Fruit fly (Drosophila melanogaster): ENCODE results near the gene CG15160.

Gene CG15160

DNA sequence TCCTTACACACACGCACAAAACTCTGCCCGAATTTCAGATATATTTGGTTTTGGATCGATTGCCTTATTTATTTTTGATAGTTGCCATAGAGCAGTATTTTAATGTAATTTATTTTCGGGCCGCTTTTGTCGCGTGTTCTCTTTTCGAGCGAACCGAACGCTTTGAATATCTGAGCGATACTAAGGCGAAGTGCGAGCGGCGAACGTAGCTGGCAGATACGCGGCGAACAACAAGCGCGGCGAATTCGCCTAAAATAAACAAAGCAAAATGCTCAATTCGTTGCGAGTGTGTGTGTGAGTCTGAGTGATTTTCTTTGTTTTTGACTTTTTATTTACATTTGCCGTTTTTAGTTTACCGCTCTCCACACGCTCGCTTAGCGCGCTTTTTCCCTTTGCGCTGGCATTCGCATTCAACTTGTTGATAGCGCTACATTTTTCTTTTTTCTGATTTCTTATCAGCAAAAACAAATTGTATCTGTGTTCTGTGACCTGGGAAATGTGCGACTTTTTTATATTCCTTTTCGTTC is 27.6 kb upstream of the CG15160 start:
- peak; percentile 61 for TF ChIP-seq Pif1A (GFP tag; optimal IDR thresholded peaks at IDR 0.05)
- TF ChIP-seq CG12605 (GFP tag; IDR thresholded peaks at IDR 0.05): peak; percentile 94
- TF ChIP-seq Pif1B (GFP tag; optimal IDR thresholded peaks at IDR 0.05): peak; percentile 47
- peak; percentile 14 for TF ChIP-seq CG9948 (tag; optimal IDR thresholded peaks at IDR 0.05)
- peak; percentile 2 for TF ChIP-seq EcR (GFP tag; optimal IDR thresholded peaks at IDR 0.05)
- TF ChIP-seq CG8301 (tag; optimal IDR thresholded peaks at IDR 0.05): peak; percentile 60
- peak; percentile 80 for TF ChIP-seq CG4496 (GFP tag; IDR thresholded peaks at IDR 0.05)
- no peak for TF ChIP-seq rn (GFP tag; IDR thresholded peaks at IDR 0.05)
- TF ChIP-seq CG8159 (tag; optimal IDR thresholded peaks at IDR 0.05): peak; percentile 50
- TF ChIP-seq gl (tag; optimal IDR thresholded peaks at IDR 0.05): peak; percentile 90
- peak; percentile 25 for TF ChIP-seq CG34367 (tag; optimal IDR thresholded peaks at IDR 0.05)
- peak; percentile 61 for TF ChIP-seq CG14655 (GFP tag; optimal IDR thresholded peaks at IDR 0.05)
- peak; percentile 52 for TF ChIP-seq CG15710 (tag; optimal IDR thresholded peaks at IDR 0.05)
- TF ChIP-seq CG13204 (GFP tag; optimal IDR thresholded peaks at IDR 0.05): peak; percentile 76
- TF ChIP-seq CG10348 (GFP tag; IDR thresholded peaks at IDR 0.05): no peak
- no peak for TF ChIP-seq Snoo (tag; optimal IDR thresholded peaks at IDR 0.05)
- TF ChIP-seq D1 (tag; optimal IDR thresholded peaks at IDR 0.05): no peak
- TF ChIP-seq CG32121 (GFP tag; IDR thresholded peaks at IDR 0.05): peak; percentile 72
- peak; percentile 63; the same call in 1 of the 3 replicates for TF ChIP-seq fd96Ca (GFP tag; IDR thresholded peaks at IDR 0.05)
- TF ChIP-seq CG17806 (tag; optimal IDR thresholded peaks at IDR 0.05): peak; percentile 41
- peak; percentile 80 for TF ChIP-seq Ets98B (GFP tag; IDR thresholded peaks at IDR 0.05)

DNA sequence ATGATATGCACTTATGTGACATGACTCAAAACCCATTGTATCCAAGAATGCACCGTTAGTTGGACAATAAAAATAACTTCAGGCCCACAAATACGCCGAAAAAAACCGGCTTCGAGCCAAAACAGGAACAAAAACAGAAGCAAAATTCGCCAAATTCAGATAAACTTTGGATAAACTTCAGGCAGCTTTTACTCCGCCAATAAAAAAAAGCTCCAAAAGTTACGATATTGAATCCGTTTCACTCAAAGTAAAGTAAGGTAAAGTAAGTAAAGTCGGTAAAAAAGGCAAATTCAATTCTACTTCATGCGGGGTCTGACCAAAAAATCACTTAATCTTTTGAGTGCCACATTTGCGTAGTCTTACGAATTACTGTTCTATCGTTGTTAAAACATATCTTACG is 26.7 kb upstream of the CG15160 start:
- no peak for TF ChIP-seq D1 (tag; optimal IDR thresholded peaks at IDR 0.05)
- no peak for TF ChIP-seq CG15710 (tag; optimal IDR thresholded peaks at IDR 0.05)

DNA sequence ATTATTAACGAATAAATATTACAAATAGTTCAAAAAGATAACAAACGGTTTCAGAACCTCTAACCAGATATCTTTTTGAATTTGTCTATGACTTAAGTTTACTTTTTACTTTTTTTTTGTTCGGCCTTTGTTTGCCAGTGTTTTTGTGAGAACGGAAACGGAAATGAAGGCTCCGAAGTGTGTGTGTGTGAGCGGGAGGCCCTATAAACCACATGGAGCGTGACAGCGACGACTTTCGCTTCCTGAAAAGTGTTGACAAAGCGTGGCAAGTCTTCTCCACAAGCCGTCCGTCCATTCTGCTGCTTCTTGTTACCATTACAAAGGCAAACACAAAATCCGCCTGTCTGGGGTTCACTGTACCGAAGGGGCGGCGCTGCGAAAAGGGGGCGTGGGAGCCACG is 26.3 kb upstream of the CG15160 start:
- TF ChIP-seq CG8301 (tag; optimal IDR thresholded peaks at IDR 0.05): no peak
- 0 out of 3 replicates have a peak, but pooled peaks have one; percentile 10 for TF ChIP-seq CG4496 (GFP tag; IDR thresholded peaks at IDR 0.05)

DNA sequence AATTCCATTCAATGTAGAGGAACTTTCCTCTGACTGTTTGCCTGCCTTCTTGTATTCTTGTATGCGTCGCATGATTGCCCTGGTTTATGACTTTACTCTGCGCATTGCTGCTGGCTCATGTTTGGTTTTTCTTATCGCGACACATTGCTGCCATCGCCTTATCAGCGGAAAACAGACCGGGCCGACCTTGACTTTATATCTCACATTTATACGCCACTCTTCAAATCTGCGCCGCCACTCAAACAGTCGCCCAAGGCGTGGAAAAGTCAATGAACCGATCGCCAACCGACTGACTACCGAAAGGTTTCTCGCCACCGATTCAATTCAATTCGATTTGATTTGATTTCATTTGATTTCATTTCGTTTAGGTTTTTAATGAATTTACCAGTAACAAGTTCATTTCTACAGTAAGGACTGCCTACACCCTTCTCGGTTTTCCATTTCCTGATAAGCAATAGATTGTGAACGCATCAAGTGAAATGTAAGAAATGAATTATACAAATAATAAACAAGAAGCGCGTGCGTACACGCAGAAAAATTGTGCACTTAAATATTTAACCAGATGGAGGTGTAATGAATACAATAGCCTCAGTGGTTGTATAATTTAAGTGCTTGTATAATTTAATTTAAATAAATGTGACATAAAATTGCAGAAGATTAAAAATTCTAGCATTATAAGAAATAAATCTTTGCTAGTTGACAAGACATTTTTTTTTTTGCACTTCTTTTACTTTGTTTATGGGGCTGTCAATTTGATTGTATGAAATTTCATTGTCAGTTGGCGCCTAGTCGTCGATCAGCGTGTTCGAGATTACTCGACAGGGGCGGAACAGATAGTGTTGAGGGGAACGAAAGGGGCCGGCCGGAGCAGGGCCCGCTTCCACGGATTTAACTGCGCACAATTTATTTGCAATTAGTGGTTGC is 24.2 kb upstream of the CG15160 start:
- TF ChIP-seq CG10348 (GFP tag; IDR thresholded peaks at IDR 0.05) (no peak), CG17806 (tag; optimal IDR thresholded peaks at IDR 0.05) (peak; percentile 51), CG15710 (tag; optimal IDR thresholded peaks at IDR 0.05) (peak; percentile 66), CG34367 (tag; optimal IDR thresholded peaks at IDR 0.05) (peak; percentile 44), Snoo (tag; optimal IDR thresholded peaks at IDR 0.05) (no peak), CG4496 (GFP tag; IDR thresholded peaks at IDR 0.05) (peak; percentile 57; the same call in 1 of the 3 replicates), D1 (tag; optimal IDR thresholded peaks at IDR 0.05) (no peak), EcR (GFP tag; optimal IDR thresholded peaks at IDR 0.05) (peak; percentile 73), CG12605 (GFP tag; IDR thresholded peaks at IDR 0.05) (no peak), gl (tag; optimal IDR thresholded peaks at IDR 0.05) (no peak), CG13204 (GFP tag; optimal IDR thresholded peaks at IDR 0.05) (no peak), CG8159 (tag; optimal IDR thresholded peaks at IDR 0.05) (peak; percentile 60), Ets98B (GFP tag; IDR thresholded peaks at IDR 0.05) (no peak; the same call in 1 of the 2 replicates), CG14655 (GFP tag; optimal IDR thresholded peaks at IDR 0.05) (peak; percentile 61), fd96Ca (GFP tag; IDR thresholded peaks at IDR 0.05) (peak; percentile 22; the same call in 1 of the 3 replicates), Pif1B (GFP tag; optimal IDR thresholded peaks at IDR 0.05) (peak; percentile 29), Pif1A (GFP tag; optimal IDR thresholded peaks at IDR 0.05) (peak; percentile 13), CG9948 (tag; optimal IDR thresholded peaks at IDR 0.05) (peak; percentile 49), rn (GFP tag; IDR thresholded peaks at IDR 0.05) (no peak), CG32121 (GFP tag; IDR thresholded peaks at IDR 0.05) (no peak), CG8301 (tag; optimal IDR thresholded peaks at IDR 0.05) (peak; percentile 43)

DNA sequence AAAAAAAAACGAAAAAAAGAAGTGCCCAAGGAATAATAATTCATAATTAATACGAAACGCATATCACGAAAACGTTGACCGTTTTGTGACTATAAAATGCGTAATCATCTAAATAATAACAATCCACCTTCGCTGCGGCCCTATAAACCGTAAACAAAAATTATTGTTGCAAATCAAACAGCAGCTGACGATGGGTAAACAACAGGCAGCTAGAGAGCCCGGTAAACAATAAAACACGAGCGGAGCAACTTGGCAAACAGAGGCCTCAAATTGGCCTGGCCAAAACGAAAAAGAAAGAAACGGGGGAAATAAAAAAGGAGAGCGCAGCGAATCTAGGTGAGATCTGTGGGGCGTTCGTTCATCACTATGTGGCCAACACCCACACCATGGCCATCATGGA is 23.1 kb upstream of the CG15160 start:
- no peak for TF ChIP-seq rn (GFP tag; IDR thresholded peaks at IDR 0.05)
- TF ChIP-seq CG32121 (GFP tag; IDR thresholded peaks at IDR 0.05): no peak
- TF ChIP-seq CG4496 (GFP tag; IDR thresholded peaks at IDR 0.05): peak; percentile 57; the same call in 1 of the 3 replicates
- no peak for TF ChIP-seq CG8301 (tag; optimal IDR thresholded peaks at IDR 0.05)
- no peak for TF ChIP-seq Snoo (tag; optimal IDR thresholded peaks at IDR 0.05)
- TF ChIP-seq Pif1B (GFP tag; optimal IDR thresholded peaks at IDR 0.05): peak; percentile 37
- peak; percentile 55 for TF ChIP-seq gl (tag; optimal IDR thresholded peaks at IDR 0.05)
- no peak for TF ChIP-seq CG14655 (GFP tag; optimal IDR thresholded peaks at IDR 0.05)
- peak; percentile 3 for TF ChIP-seq CG15710 (tag; optimal IDR thresholded peaks at IDR 0.05)
- TF ChIP-seq CG10348 (GFP tag; IDR thresholded peaks at IDR 0.05): no peak
- TF ChIP-seq CG9948 (tag; optimal IDR thresholded peaks at IDR 0.05): no peak
- peak; percentile 31 for TF ChIP-seq CG13204 (GFP tag; optimal IDR thresholded peaks at IDR 0.05)
- no peak for TF ChIP-seq fd96Ca (GFP tag; IDR thresholded peaks at IDR 0.05)
- TF ChIP-seq CG17806 (tag; optimal IDR thresholded peaks at IDR 0.05): no peak
- no peak for TF ChIP-seq EcR (GFP tag; optimal IDR thresholded peaks at IDR 0.05)
- TF ChIP-seq CG8159 (tag; optimal IDR thresholded peaks at IDR 0.05): peak; percentile 29
- no peak for TF ChIP-seq CG12605 (GFP tag; IDR thresholded peaks at IDR 0.05)
- peak; percentile 10; the same call in 1 of the 2 replicates for TF ChIP-seq Ets98B (GFP tag; IDR thresholded peaks at IDR 0.05)
- peak; percentile 50 for TF ChIP-seq Pif1A (GFP tag; optimal IDR thresholded peaks at IDR 0.05)
- peak; percentile 21 for TF ChIP-seq CG34367 (tag; optimal IDR thresholded peaks at IDR 0.05)
- no peak for TF ChIP-seq D1 (tag; optimal IDR thresholded peaks at IDR 0.05)

Measured in whole organism, pupa.